Fruit fly (Drosophila melanogaster): ENCODE results near the gene CG15743.

CG15743 gene

DNA sequence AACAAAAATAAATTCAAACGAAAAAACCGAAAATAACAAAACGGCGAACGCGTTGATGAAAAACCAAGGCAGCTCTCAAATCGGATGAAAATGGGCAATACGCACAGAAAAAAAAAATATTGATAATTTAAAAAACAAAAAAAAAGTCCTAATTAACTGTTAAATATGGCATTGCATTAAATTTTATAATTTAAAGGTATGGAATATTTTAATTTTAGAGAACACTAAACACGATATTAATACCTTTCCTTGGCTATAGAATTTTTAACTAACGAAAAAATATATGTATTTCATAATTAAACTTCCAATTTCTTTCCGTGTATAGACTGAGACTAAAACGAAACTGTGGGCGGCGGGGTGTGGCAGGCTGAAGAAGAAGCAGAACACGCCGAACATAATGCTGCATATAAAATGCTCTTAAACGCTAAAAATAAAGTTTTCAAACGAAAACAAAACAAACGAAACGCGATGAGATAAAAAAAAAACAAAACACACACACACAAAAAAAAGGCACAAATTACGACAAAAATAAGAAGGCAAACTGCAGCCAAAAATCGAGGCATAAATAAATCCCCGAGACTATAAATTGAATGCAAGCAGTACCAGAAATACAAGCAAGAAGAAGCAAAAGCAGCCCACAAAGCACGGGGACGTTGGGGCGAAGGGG, 10.9 kb upstream of the CG15743 start (continued):
- TF ChIP-seq insv (GFP tag; optimal IDR thresholded peaks at IDR 0.05) = no peak
- no peak for TF ChIP-seq sima (GFP tag; optimal IDR thresholded peaks at IDR 0.05)
- TF ChIP-seq wek (GFP tag; optimal IDR thresholded peaks at IDR 0.05) = no peak
- TF ChIP-seq eve (GFP tag; optimal IDR thresholded peaks at IDR 0.05) = peak in 1 of 2 experiments; percentile 74
- peak; percentile 87 for TF ChIP-seq gem (tag; optimal IDR thresholded peaks at IDR 0.05)
- peak; percentile 67 for TF ChIP-seq CG30403 (GFP tag; optimal IDR thresholded peaks at IDR 0.05)
- TF ChIP-seq Sin3A (optimal IDR thresholded peaks at IDR 0.05) = no peak
- TF ChIP-seq Scr (GFP tag; IDR thresholded peaks at IDR 0.05; ENCODE audit: partially characterized antibody) = no peak
- no peak for TF ChIP-seq gcm2 (GFP tag; optimal IDR thresholded peaks at IDR 0.05)
- TF ChIP-seq fru (optimal IDR thresholded peaks at IDR 0.05) = no peak
- peak in 1 of 2 experiments; percentile 79 for TF ChIP-seq Hr51 (GFP tag; optimal IDR thresholded peaks at IDR 0.05)
- peak; percentile 77 for TF ChIP-seq Sox102F (GFP tag; optimal IDR thresholded peaks at IDR 0.05)
- no peak for TF ChIP-seq hbn (GFP tag; IDR thresholded peaks at IDR 0.05; ENCODE audit: partially characterized antibody)
- no peak for TF ChIP-seq CG6654 (GFP tag; optimal IDR thresholded peaks at IDR 0.05)
- TF ChIP-seq CG10366 (GFP tag; IDR thresholded peaks at IDR 0.05) = 0 out of 2 replicates have a peak, but pooled peaks have one; percentile 18
- TF ChIP-seq CG31224 (GFP tag; IDR thresholded peaks at IDR 0.05) = peak; percentile 31; the same call in 1 of the 2 replicates
- TF ChIP-seq Tbp (GFP tag; optimal IDR thresholded peaks at IDR 0.05) = no peak
- TF ChIP-seq ham (GFP tag; IDR thresholded peaks at IDR 0.05) = no peak
- no peak for TF ChIP-seq knrl (GFP tag; IDR thresholded peaks at IDR 0.05; ENCODE audit: partially characterized antibody)
- TF ChIP-seq CG33557 (GFP tag; optimal IDR thresholded peaks at IDR 0.05) = no peak
- peak; percentile 61 for TF ChIP-seq CG14710 (tag; optimal IDR thresholded peaks at IDR 0.05)
- no peak for TF ChIP-seq Pdp1 (GFP tag; optimal IDR thresholded peaks at IDR 0.05)
- TF ChIP-seq eyg (GFP tag; optimal IDR thresholded peaks at IDR 0.05) = no peak
- TF ChIP-seq scrt (GFP tag; optimal IDR thresholded peaks at IDR 0.05) = peak; percentile 7
- TF ChIP-seq rib (GFP tag; IDR thresholded peaks at IDR 0.05) = no peak
- no peak for TF ChIP-seq tup (GFP tag; optimal IDR thresholded peaks at IDR 0.05)
- TF ChIP-seq CG7786 (GFP tag; optimal IDR thresholded peaks at IDR 0.05) = no peak
- TF ChIP-seq so (GFP tag; IDR thresholded peaks at IDR 0.05) = no peak
- no peak for TF ChIP-seq cas (GFP tag; IDR thresholded peaks at IDR 0.05)
- no peak for TF ChIP-seq NC2α (GFP tag; optimal IDR thresholded peaks at IDR 0.05)
- 0 out of 3 replicates have a peak, but pooled peaks have one; percentile 41 for TF ChIP-seq CG7357 (GFP tag; IDR thresholded peaks at IDR 0.05)
- TF ChIP-seq Sry-δ (GFP tag; optimal IDR thresholded peaks at IDR 0.05) = no peak
- peak; percentile 80 for TF ChIP-seq CG7839 (tag; optimal IDR thresholded peaks at IDR 0.05)
- peak; percentile 45 for TF ChIP-seq CG5180 (GFP tag; optimal IDR thresholded peaks at IDR 0.05)
- TF ChIP-seq dati (GFP tag; IDR thresholded peaks at IDR 0.05) = no peak
- no peak for TF ChIP-seq gro (GFP tag; optimal IDR thresholded peaks at IDR 0.05)
- no peak for TF ChIP-seq ems (GFP tag; optimal IDR thresholded peaks at IDR 0.05)
- TF ChIP-seq CG1024 (GFP tag; IDR thresholded peaks at IDR 0.05) = no peak
- TF ChIP-seq CG3163 (GFP tag; optimal IDR thresholded peaks at IDR 0.05) = no peak
- no peak for TF ChIP-seq CG7987 (GFP tag; optimal IDR thresholded peaks at IDR 0.05)
- TF ChIP-seq CG2199 (GFP tag; IDR thresholded peaks at IDR 0.05) = no peak
- 0 out of 2 replicates have a peak, but pooled peaks have one; percentile 9 for TF ChIP-seq Oaz (GFP tag; IDR thresholded peaks at IDR 0.05)
- TF ChIP-seq dpn (GFP tag; optimal IDR thresholded peaks at IDR 0.05) = peak; percentile 1 to 49
- no peak for TF ChIP-seq CG4820 (GFP tag; optimal IDR thresholded peaks at IDR 0.05)
- no peak for TF ChIP-seq pros (GFP tag; optimal IDR thresholded peaks at IDR 0.05)
- TF ChIP-seq CG1603 (tag; optimal IDR thresholded peaks at IDR 0.05) = no peak
- TF ChIP-seq CG1647 (GFP tag; optimal IDR thresholded peaks at IDR 0.05) = no peak
- no peak for TF ChIP-seq Hr39 (optimal IDR thresholded peaks at IDR 0.05)
- no peak for TF ChIP-seq gt (GFP tag; IDR thresholded peaks at IDR 0.05)
- TF ChIP-seq stc (GFP tag; IDR thresholded peaks at IDR 0.05) = peak; percentile 51
- no peak for TF ChIP-seq jing (GFP tag; optimal IDR thresholded peaks at IDR 0.05)

Data from whole organism, embryonic.